Worm (Caenorhabditis elegans) whole organism, midembryonic: ENCODE measurements around the gene R08C7.8.

Source experiments
- T22C8.4 ChIP-seq: fragments of 200-800 bp; sonication (Bioruptor generic); IDR thresholded peaks from 2 replicates; pipeline ENCODE4 v1.3.6; 2022; ENCODE audit warnings: missing genetic modification characterization, missing compliant biosample characterization
- cog-1 ChIP-seq: sonication (generic microtip); optimal IDR thresholded peaks from 2 replicates; lab custom pipeline; 2016; ENCODE audit warnings: missing genetic modification characterization, missing compliant biosample characterization
- tab-1 ChIP-seq: fragments of 200-800 bp; sonication (Bioruptor generic); IDR thresholded peaks from 2 replicates; pipeline ENCODE4 v1.3.6; 2022; ENCODE audit warnings: missing genetic modification characterization, missing compliant biosample characterization

- TF ChIP-seq T22C8.4 (GFP tag; lab: Robert Waterston, UW) (no peak), cog-1 (no peak), tab-1 (GFP tag; lab: Robert Waterston, UW) (no peak)
These were observed 35.5 kb downstream of the R08C7.8 start for ce11 chrIV:4398890-4399289.
